Worm (Caenorhabditis elegans): ENCODE data around the gene age-1.

The age-1 gene

DNA sequence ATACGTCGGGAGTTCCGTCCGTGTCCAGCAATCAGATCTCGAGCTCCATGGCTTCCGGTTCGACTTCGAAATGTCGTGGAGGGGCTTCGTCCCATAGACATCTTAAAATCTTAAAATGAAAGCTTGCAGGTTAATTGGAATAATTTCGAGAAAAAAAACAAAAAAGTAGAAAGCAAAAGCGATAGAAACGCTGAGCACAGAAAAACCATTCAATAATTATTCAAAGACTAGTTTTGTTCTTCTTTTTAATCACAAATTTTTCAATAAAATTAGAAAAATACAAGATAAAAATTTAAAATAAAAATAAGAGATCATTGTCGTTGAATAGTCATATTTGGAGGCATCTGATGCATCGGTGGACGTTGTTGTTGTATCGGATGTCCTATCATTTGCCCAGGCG, at the start of gene age-1:
age-1 (minus strand) TSS at position 101 of the 400 bp plus-strand sequence.
- TF ChIP-seq ceh-28 (tag; optimal IDR thresholded peaks at IDR 0.05) (no peak), R02D3.7 (tag; optimal IDR thresholded peaks at IDR 0.05) (no peak), mdt-29 (GFP tag; IDR thresholded peaks at IDR 0.05) (no peak), daf-19 (GFP tag; conservative IDR thresholded peaks at IDR 0.05) (no peak), lin-13 (GFP tag; optimal IDR thresholded peaks at IDR 0.05) (no peak), nhr-111 (GFP tag; optimal IDR thresholded peaks at IDR 0.05) (no peak), attf-4 (tag; optimal IDR thresholded peaks at IDR 0.05) (no peak), lir-3 (tag; optimal IDR thresholded peaks at IDR 0.05) (no peak), tra-1 (GFP tag; IDR thresholded peaks at IDR 0.05) (no peak), daf-16 (GFP tag; optimal IDR thresholded peaks at IDR 0.05) (no peak), daf-16 (tag; optimal IDR thresholded peaks at IDR 0.05) (no peak), dpl-1 (GFP tag; optimal IDR thresholded peaks at IDR 0.05) (no peak), hmg-1.1 (GFP tag; IDR thresholded peaks at IDR 0.05) (no peak), nhr-28 (tag; optimal IDR thresholded peaks at IDR 0.05) (no peak)

DNA sequence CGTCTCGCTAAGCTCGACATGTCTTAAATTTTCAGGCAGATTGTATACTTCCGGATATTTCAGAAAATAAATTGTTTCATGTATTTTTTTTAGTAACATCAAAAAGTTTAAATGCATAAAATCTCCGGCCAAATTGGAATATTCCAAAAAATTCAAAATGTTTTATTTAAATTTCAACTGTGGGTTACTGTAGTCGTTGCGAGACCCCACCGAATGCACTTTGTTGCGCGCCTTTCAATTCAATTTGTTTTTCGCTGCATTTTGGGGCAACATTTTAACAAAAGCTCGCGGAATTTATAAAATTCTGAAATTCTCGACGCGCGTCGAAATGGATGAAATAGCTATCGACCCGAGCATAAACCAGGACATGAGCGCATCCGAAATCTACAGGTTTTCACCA, 46.1 kb upstream of the age-1 start, which contains the start of gene F54D5.2:
F54D5.2 (plus strand) TSS at position 237 of the 400 bp plus-strand sequence.
- TF ChIP-seq aha-1 (tag) = peak; percentile 72
- no peak for TF ChIP-seq hif-1 (tag; optimal IDR thresholded peaks at IDR 0.05)

DNA sequence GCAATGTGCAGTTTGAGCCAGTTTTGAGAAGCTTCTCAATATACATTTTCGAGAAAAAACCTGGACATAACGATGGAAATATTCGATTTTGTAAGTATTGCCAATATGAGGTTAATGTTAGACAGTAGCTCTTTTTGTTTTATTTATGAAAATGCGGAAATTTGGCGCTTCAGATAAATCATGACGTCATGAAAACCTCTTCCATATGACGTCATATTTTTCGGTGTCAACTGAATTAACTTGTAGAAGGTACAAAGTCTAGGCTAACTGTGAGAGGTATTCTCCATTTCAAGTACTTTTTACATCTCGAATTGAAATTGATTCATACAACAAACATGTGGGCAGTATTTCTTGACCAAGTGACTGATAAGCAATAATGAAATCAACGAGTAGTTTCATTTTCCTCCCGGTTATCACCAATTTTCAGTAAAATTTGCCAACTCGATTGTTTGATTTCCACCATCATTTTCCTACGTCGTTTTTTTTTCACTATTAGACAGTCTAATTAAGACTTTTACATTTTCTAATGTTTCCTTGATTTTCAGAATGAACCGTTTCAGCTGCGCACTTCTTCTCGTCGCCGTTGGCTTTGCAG, 44.5 kb upstream of the age-1 start, which contains the start of gene F54D5.3:
F54D5.3 (plus strand) TSS at position 546 of the 595 bp plus-strand sequence.
- TF ChIP-seq daf-12 (tag; optimal IDR thresholded peaks at IDR 0.05) = no peak
- peak; percentile 47 for TF ChIP-seq hlh-11 (tag; optimal IDR thresholded peaks at IDR 0.05)
- TF ChIP-seq nhr-102 (tag; optimal IDR thresholded peaks at IDR 0.05) = no peak
- no peak for TF ChIP-seq daf-16 (GFP tag; optimal IDR thresholded peaks at IDR 0.05)
- peak; percentile 33 for TF ChIP-seq daf-16 (tag; optimal IDR thresholded peaks at IDR 0.05)
- peak; percentile 28; the same call in 1 of the 2 replicates for TF ChIP-seq dmd-6 (GFP tag; IDR thresholded peaks at IDR 0.05)
- TF ChIP-seq ceh-82 (tag; optimal IDR thresholded peaks at IDR 0.05) = no peak
- TF ChIP-seq nhr-41 (GFP tag; IDR thresholded peaks at IDR 0.05) = no peak
- no peak for TF ChIP-seq F44E2.7 (GFP tag; IDR thresholded peaks at IDR 0.05)
- no peak for TF ChIP-seq dpl-1 (GFP tag; optimal IDR thresholded peaks at IDR 0.05)
- TF ChIP-seq pqm-1 (tag; optimal IDR thresholded peaks at IDR 0.05) = peak; percentile 91
- no peak for TF ChIP-seq F10B5.3 (tag; optimal IDR thresholded peaks at IDR 0.05)
- TF ChIP-seq ZK546.5 (tag; optimal IDR thresholded peaks at IDR 0.05) = no peak
- TF ChIP-seq nhr-28 (tag; optimal IDR thresholded peaks at IDR 0.05) = peak; percentile 54
- TF ChIP-seq unc-62 (GFP tag; optimal IDR thresholded peaks at IDR 0.05 in 1 of 2) = peak in 1 of 2 experiments; percentile 66
- no peak for TF ChIP-seq unc-62 (tag; optimal IDR thresholded peaks at IDR 0.05)
- peak; percentile 31 for TF ChIP-seq dve-1 (tag; optimal IDR thresholded peaks at IDR 0.05; ENCODE audit: insufficient read depth)

DNA sequence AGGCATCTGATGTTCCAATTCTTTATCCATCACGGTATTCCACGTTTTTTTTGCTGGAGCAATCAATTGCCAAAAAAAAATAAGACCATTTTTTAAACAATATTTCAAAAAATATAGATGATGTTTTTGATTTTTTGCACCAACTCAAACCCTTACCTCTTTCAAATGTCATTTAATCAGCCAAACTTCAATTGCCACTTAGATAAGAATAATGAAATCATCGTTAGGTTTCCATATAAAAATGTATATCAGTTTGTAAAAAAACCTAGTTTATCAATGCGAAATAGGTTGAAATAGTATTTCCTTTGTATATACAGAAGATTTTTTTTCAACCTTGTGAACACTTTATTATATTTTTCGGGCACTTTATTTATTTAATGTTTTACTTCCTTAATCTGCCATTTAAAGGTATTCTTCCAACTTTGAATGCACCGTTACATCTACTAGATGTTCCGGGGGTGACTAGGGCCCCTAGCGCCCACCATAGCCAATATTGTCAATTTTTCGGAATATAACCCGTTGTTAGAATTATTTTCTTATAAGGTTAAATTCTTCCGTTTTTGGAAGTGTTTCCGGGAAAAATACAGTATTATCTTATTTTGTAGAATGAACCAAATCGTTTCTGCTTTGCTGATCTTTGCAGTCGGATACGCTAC, 42.5 kb upstream of the age-1 start, which contains the start of the genes F54D5.23 and F54D5.4:
F54D5.23 (minus strand) TSS at position 75 of the 656 bp plus-strand sequence.
F54D5.4 (plus strand) TSS at position 606 of the 656 bp plus-strand sequence.
- no peak for TF ChIP-seq ceh-20 (GFP tag; IDR thresholded peaks at IDR 0.05)
- TF ChIP-seq pqm-1 (tag; optimal IDR thresholded peaks at IDR 0.05) = peak; percentile 73

DNA sequence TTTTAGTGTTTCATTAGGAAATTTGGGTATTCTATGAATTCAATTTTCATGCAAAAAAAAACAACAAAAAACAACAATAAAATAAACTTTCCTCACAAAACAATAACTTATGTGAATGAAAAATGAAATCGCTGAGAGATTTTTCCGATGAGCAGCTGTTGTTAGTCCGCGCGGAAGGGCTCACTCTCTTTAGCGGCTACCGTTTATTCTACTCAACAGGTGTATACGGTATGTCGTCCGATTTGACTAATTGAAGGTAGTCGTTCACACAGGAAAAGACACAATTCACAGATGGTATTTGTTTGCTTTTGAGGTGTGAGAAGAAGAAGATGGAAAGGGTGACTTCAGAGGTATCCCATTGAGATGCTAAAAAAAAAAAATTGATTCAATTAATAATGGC, 41.8 kb upstream of the age-1 start:
- no peak for TF ChIP-seq mxl-2 (GFP tag; conservative IDR thresholded peaks at IDR 0.05)
- TF ChIP-seq F26F4.8 (GFP tag; conservative IDR thresholded peaks at IDR 0.05) = no peak
- no peak for TF ChIP-seq vab-7 (GFP tag; IDR thresholded peaks at IDR 0.05)
- no peak for TF ChIP-seq mxl-3 (GFP tag; optimal IDR thresholded peaks at IDR 0.05)
- no peak for TF ChIP-seq Y75B8A.6 (GFP tag; IDR thresholded peaks at IDR 0.05)
- TF ChIP-seq lin-1 (GFP tag; IDR thresholded peaks at IDR 0.05) = no peak
- TF ChIP-seq daf-19 (GFP tag; conservative IDR thresholded peaks at IDR 0.05) = no peak
- no peak for TF ChIP-seq fos-1 (tag; optimal IDR thresholded peaks at IDR 0.05)
- TF ChIP-seq mdl-1 (tag; optimal IDR thresholded peaks at IDR 0.05) = no peak
- no peak for TF ChIP-seq ceh-20 (GFP tag; IDR thresholded peaks at IDR 0.05)
- no peak for TF ChIP-seq dmd-6 (GFP tag; IDR thresholded peaks at IDR 0.05)
- TF ChIP-seq unc-130 (GFP tag; optimal IDR thresholded peaks at IDR 0.05) = no peak
- no peak for TF ChIP-seq sdz-12 (GFP tag; optimal IDR thresholded peaks at IDR 0.05)
- TF ChIP-seq lin-39 (tag; optimal IDR thresholded peaks at IDR 0.05) = no peak
- TF ChIP-seq jun-1 (tag; optimal IDR thresholded peaks at IDR 0.05) = no peak
